Worm (Caenorhabditis elegans) whole organism, L4 larva: ENCODE measurements around the gene sox-2.

Experiments used
- F26F4.8 ChIP-seq: fragments of 200-800 bp; sonication (Bioruptor generic); conservative IDR thresholded peaks from 2 replicates; pipeline ENCODE4 v1.3.6; 2022; ENCODE audit warnings: missing genetic modification characterization, missing compliant biosample characterization
- F49E8.2 ChIP-seq: sonication (generic microtip); optimal IDR thresholded peaks from 2 replicates; lab custom pipeline; 2016; ENCODE audit warnings: missing compliant biosample characterization, mild to moderate bottlenecking, missing genetic modification characterization, borderline replicate concordance
- T20F7.1 ChIP-seq: fragments of 200-800 bp; sonication (Bioruptor generic); optimal IDR thresholded peaks from 2 replicates; lab custom pipeline; 2018; ENCODE audit warnings: mild to moderate bottlenecking, missing genetic modification characterization, missing compliant biosample characterization
- aha-1 ChIP-seq: fragments of 150-350 bp; peaks from one replicate; lab custom pipeline; 2014; ENCODE audit warnings: missing biosample characterization, missing genetic modification characterization
- arid-1 ChIP-seq: fragments of 200-800 bp; sonication (Bioruptor generic); conservative IDR thresholded peaks from 2 replicates; pipeline ENCODE4 v1.3.6; 2022; ENCODE audit warnings: missing genetic modification reagents, missing genetic modification characterization, missing compliant biosample characterization
- attf-4 ChIP-seq: sonication (generic microtip); optimal IDR thresholded peaks from 3 replicates; lab custom pipeline; 2017; ENCODE audit warnings: missing biosample characterization, missing genetic modification characterization
- ceh-28 ChIP-seq: fragments of 150-350 bp; optimal IDR thresholded peaks from 2 replicates; lab custom pipeline; 2014; ENCODE audit warnings: missing biosample characterization, missing genetic modification reagents, missing genetic modification characterization
- ceh-32 ChIP-seq: sonication (generic microtip); optimal IDR thresholded peaks from 2 replicates; lab custom pipeline; 2016; ENCODE audit warnings: mild to moderate bottlenecking, missing genetic modification characterization, missing compliant biosample characterization; ENCODE audit not compliant: poor library complexity
- ceh-44 ChIP-seq: fragments of 200-800 bp; sonication (Bioruptor generic); IDR thresholded peaks from 2 replicates; pipeline ENCODE4 v1.3.6; 2022; ENCODE audit warnings: missing genetic modification reagents, missing genetic modification characterization, missing compliant biosample characterization
- cey-2 ChIP-seq: sonication (generic microtip); optimal IDR thresholded peaks from 3 replicates; lab custom pipeline; 2017; ENCODE audit warnings: missing genetic modification characterization, mild to moderate bottlenecking, missing compliant biosample characterization, antibody characterized with exemption, borderline replicate concordance; ENCODE audit not compliant: insufficient read depth
- daf-16 ChIP-seq, 3 experiments: sonication (generic microtip); optimal IDR thresholded peaks; 2 replicates each; lab custom pipeline; 2016 to 2017; ENCODE audit warnings: missing genetic modification characterization in 3 of 3, missing genetic modification reagents in 3 of 3, mild to moderate bottlenecking in 2 of 3, missing compliant biosample characterization in 2 of 3, missing biosample characterization in 1 of 3, moderate library complexity in 1 of 3
- daf-19 ChIP-seq: fragments of 200-800 bp; sonication (Bioruptor generic); conservative IDR thresholded peaks from 2 replicates; pipeline ENCODE4 v1.3.6; 2022; ENCODE audit warnings: missing genetic modification characterization, missing compliant biosample characterization
- dmd-6 ChIP-seq: fragments of 200-800 bp; sonication (Bioruptor generic); IDR thresholded peaks from 2 replicates; pipeline ENCODE4 v1.3.6; 2022; ENCODE audit warnings: missing genetic modification reagents, missing genetic modification characterization, missing compliant biosample characterization
- dmd-8 ChIP-seq: fragments of 200-800 bp; sonication (Bioruptor generic); IDR thresholded peaks from 2 replicates; pipeline ENCODE4 v1.3.6; 2022; ENCODE audit warnings: missing genetic modification characterization, missing compliant biosample characterization
- duxl-1 ChIP-seq: sonication (generic microtip); optimal IDR thresholded peaks from 2 replicates; lab custom pipeline; 2016; ENCODE audit warnings: mild to moderate bottlenecking, missing genetic modification characterization, moderate library complexity, missing compliant biosample characterization; ENCODE audit not compliant: poor library complexity
- dve-1 ChIP-seq: sonication (generic microtip); optimal IDR thresholded peaks from 2 replicates; lab custom pipeline; 2017; ENCODE audit warnings: antibody characterized with exemption, mild to moderate bottlenecking, missing genetic modification characterization, missing compliant biosample characterization; ENCODE audit not compliant: insufficient read depth
- egl-43 ChIP-seq: fragments of 200-800 bp; sonication (Bioruptor generic); IDR thresholded peaks from 2 replicates; pipeline ENCODE4 v1.3.6; 2022; ENCODE audit warnings: missing genetic modification reagents, missing genetic modification characterization, missing compliant biosample characterization
- fos-1 ChIP-seq: fragments of 150-350 bp; optimal IDR thresholded peaks from 2 replicates; lab custom pipeline; 2014; ENCODE audit warnings: missing biosample characterization, missing genetic modification characterization
- hlh-11 ChIP-seq: fragments of 200-800 bp; sonication (Bioruptor generic); optimal IDR thresholded peaks from 2 replicates; lab custom pipeline; 2018; ENCODE audit warnings: mild to moderate bottlenecking, missing genetic modification characterization, missing compliant biosample characterization
- hlh-30 ChIP-seq: sonication (generic microtip); optimal IDR thresholded peaks from 2 replicates; lab custom pipeline; 2017; ENCODE audit warnings: antibody characterized with exemption, mild to moderate bottlenecking, missing genetic modification characterization, missing compliant biosample characterization; ENCODE audit not compliant: insufficient read depth
- lim-7 ChIP-seq: fragments of 200-800 bp; sonication (Bioruptor generic); IDR thresholded peaks from 2 replicates; pipeline ENCODE4 v1.3.6; 2022; ENCODE audit warnings: missing genetic modification characterization, missing compliant biosample characterization
- lin-39 ChIP-seq: fragments of 150-350 bp; optimal IDR thresholded peaks from 2 replicates; lab custom pipeline; 2014; ENCODE audit warnings: missing biosample characterization, missing genetic modification reagents, missing genetic modification characterization
- lir-3 ChIP-seq: sonication (generic microtip); optimal IDR thresholded peaks from 2 replicates; lab custom pipeline; 2016; ENCODE audit warnings: mild to moderate bottlenecking, missing genetic modification characterization, missing compliant biosample characterization
- lsy-2 ChIP-seq, 2 experiments: fragments of 150-350 bp in 1 of 2; sonication (generic microtip) in 1 of 2; optimal IDR thresholded peaks; 2 replicates each; lab custom pipeline; 2014 to 2017; ENCODE audit warnings: missing biosample characterization in 2 of 2, missing genetic modification characterization in 2 of 2
- madf-9 ChIP-seq: fragments of 200-800 bp; sonication (Bioruptor generic); conservative IDR thresholded peaks from 2 replicates; pipeline ENCODE4 v1.3.6; 2022; ENCODE audit warnings: missing genetic modification reagents, missing genetic modification characterization, missing compliant biosample characterization
- mep-1 ChIP-seq: fragments of 150-350 bp; sonication (generic microtip); optimal IDR thresholded peaks from 3 replicates; lab custom pipeline; 2014; ENCODE audit warnings: missing biosample characterization, missing genetic modification characterization
- mxl-2 ChIP-seq: fragments of 200-800 bp; sonication (Bioruptor generic); conservative IDR thresholded peaks from 2 replicates; pipeline ENCODE4 v1.3.6; 2022; ENCODE audit warnings: missing genetic modification reagents, missing genetic modification characterization, missing compliant biosample characterization
- nhr-10 ChIP-seq: fragments of 150-350 bp; optimal IDR thresholded peaks from 2 replicates; lab custom pipeline; 2014; ENCODE audit warnings: missing biosample characterization, missing genetic modification characterization
- nhr-11 ChIP-seq: fragments of 150-350 bp; optimal IDR thresholded peaks from 2 replicates; lab custom pipeline; 2014; ENCODE audit warnings: missing biosample characterization, missing genetic modification characterization
- nhr-111 ChIP-seq: fragments of 200-800 bp; sonication (Bioruptor generic); optimal IDR thresholded peaks from 2 replicates; lab custom pipeline; 2018; ENCODE audit warnings: mild to moderate bottlenecking, missing genetic modification characterization, missing compliant biosample characterization
- nhr-25 ChIP-seq: sonication (generic microtip); optimal IDR thresholded peaks from 2 replicates; lab custom pipeline; 2017; ENCODE audit warnings: missing genetic modification characterization, mild to moderate bottlenecking, missing compliant biosample characterization, antibody characterized with exemption, moderate library complexity, borderline replicate concordance; ENCODE audit not compliant: insufficient read depth
- nhr-28 ChIP-seq: fragments of 150-350 bp; optimal IDR thresholded peaks from 2 replicates; lab custom pipeline; 2014; ENCODE audit warnings: missing biosample characterization, missing genetic modification characterization
- nhr-42 ChIP-seq: fragments of 200-800 bp; sonication (Bioruptor generic); IDR thresholded peaks from 2 replicates; pipeline ENCODE4 v1.3.6; 2022; ENCODE audit warnings: missing genetic modification characterization, missing compliant biosample characterization
- nhr-6 ChIP-seq: fragments of 150-350 bp; optimal IDR thresholded peaks from 2 replicates; lab custom pipeline; 2014; ENCODE audit warnings: missing biosample characterization, missing genetic modification characterization
- set-16 ChIP-seq: fragments of 200-800 bp; sonication (Bioruptor generic); IDR thresholded peaks from 2 replicates; pipeline ENCODE4 v1.3.6; 2022; ENCODE audit warnings: missing genetic modification reagents, missing genetic modification characterization, missing compliant biosample characterization
- spr-3 ChIP-seq: fragments of 200-800 bp; sonication (Bioruptor generic); optimal IDR thresholded peaks from 2 replicates; lab custom pipeline; 2018; ENCODE audit warnings: mild to moderate bottlenecking, missing genetic modification characterization, missing compliant biosample characterization
- unc-62 ChIP-seq, 3 experiments: fragments of 150-350 bp in 1 of 3; sonication (generic microtip); optimal IDR thresholded peaks in 2 of 3; peaks in 1 of 3; 1 replicate in 1 of 3; 2 replicates in 2 of 3; lab custom pipeline; 2014 to 2017; ENCODE audit warnings: missing biosample characterization in 3 of 3, missing genetic modification characterization in 3 of 3, missing genetic modification reagents in 3 of 3, missing genotype in 1 of 3
- zfp-2 ChIP-seq: sonication (generic microtip); optimal IDR thresholded peaks from 2 replicates; lab custom pipeline; 2016; ENCODE audit warnings: mild to moderate bottlenecking, missing genetic modification characterization, missing compliant biosample characterization
- zip-11 ChIP-seq: fragments of 200-800 bp; sonication (Bioruptor generic); IDR thresholded peaks from 2 replicates; pipeline ENCODE4 v1.3.6; 2022; ENCODE audit warnings: missing genetic modification characterization, missing compliant biosample characterization
- ztf-11 ChIP-seq: fragments of 150-350 bp; optimal IDR thresholded peaks from 2 replicates; lab custom pipeline; 2014; ENCODE audit warnings: missing biosample characterization, missing genetic modification characterization
- ztf-7 ChIP-seq: fragments of 150-350 bp; optimal IDR thresholded peaks from 2 replicates; lab custom pipeline; 2014; ENCODE audit warnings: missing biosample characterization, missing genetic modification characterization

The sox-2 gene

DNA sequence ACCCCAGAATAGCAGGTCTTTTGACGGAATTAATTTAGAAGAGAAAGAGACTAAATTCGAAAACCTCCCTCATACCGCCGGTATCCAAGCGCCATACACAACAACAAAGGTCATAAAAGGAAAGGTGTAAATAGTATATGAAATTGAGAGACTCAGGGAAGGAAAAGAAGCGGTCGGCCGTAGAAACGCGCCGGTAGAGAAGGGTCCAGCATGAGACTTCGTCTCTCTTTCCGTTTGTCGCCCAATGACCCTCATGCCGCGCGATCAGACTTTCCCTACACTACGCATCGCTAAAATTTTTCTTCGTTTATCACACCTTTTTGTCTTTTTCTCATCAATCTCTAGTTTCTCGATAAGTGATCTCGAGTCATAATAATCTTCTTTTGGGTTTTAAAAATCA, 33.1 kb downstream of the sox-2 start:
- TF ChIP-seq hlh-11 (tag; lab: Kevin White, UChicago) (peak; percentile 20), nhr-42 (GFP tag; lab: Robert Waterston, UW) (no peak), nhr-28 (tag; lab: Kevin White, UChicago) (peak; percentile 42), nhr-25 (tag; lab: Kevin White, UChicago) (peak; percentile 38), hlh-30 (tag; lab: Kevin White, UChicago) (peak; percentile 45)

- no peak for TF ChIP-seq attf-4 (tag; lab: Kevin White, UChicago)
- TF ChIP-seq nhr-11, result no peak
- TF ChIP-seq arid-1, result no peak
- TF ChIP-seq spr-3 (GFP tag; lab: Kevin White, UChicago), result no peak
- no peak for TF ChIP-seq cey-2 (tag; lab: Kevin White, UChicago)
- no peak for TF ChIP-seq ceh-32 (tag; lab: Kevin White, UChicago)
- TF ChIP-seq, all 104 proteins: peak for 0
These were observed 38.7 kb downstream of the sox-2 start, which contains the start of gene mnm-2 for ce11 chrX:7424813-7425212. mnm-2 (minus strand) TSS chrX:7424913.

DNA sequence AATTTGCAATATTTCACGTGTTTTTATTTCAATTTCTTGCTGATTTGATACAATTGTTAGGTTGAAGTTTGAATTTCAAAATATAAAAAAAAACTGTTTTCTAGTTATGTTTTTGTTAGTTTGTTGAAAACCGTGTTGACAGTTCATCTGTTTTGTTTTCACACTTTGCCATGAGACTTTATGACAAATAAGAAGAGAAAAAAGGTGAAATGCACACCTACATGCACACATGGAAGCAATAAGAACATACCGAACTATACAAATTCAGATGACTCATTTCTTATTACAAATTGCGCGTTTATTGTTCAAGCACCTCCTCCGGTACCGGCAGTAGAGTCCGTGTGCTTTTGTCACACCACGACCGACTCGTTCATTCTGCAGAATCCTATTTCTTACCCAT, 43.0 kb downstream of the sox-2 start, which contains the start of gene C10A4.9:
Gene C10A4.9, plus strand, starts transcription at position 301 of the 400 bp plus-strand sequence.
- TF ChIP-seq F26F4.8, result no peak
- TF ChIP-seq nhr-111 (GFP tag; lab: Kevin White, UChicago), result no peak
- TF ChIP-seq ztf-11 (tag; lab: Kevin White, UChicago), result no peak
- no peak for TF ChIP-seq lir-3 (tag; lab: Kevin White, UChicago)
- TF ChIP-seq cey-2 (tag; lab: Kevin White, UChicago), result no peak
- no peak for TF ChIP-seq aha-1 (tag; lab: Kevin White, UChicago)
- no peak for TF ChIP-seq lin-39 (tag; lab: Kevin White, UChicago)
- TF ChIP-seq ceh-28 (tag; lab: Kevin White, UChicago), result no peak
- TF ChIP-seq T20F7.1 (GFP tag; lab: Kevin White, UChicago), result no peak
- TF ChIP-seq daf-19, result no peak
- TF ChIP-seq set-16 (GFP tag; lab: Robert Waterston, UW), result no peak
- TF ChIP-seq zfp-2, result no peak
- TF ChIP-seq dmd-8 (GFP tag; lab: Robert Waterston, UW), result no peak
- no peak for TF ChIP-seq ceh-32 (tag; lab: Kevin White, UChicago)
- TF ChIP-seq dmd-6 (GFP tag; lab: Robert Waterston, UW), result no peak
- TF ChIP-seq daf-16 (GFP tag; optimal IDR thresholded peaks at IDR 0.05; lab: Kevin White, UChicago), result no peak
- no peak for TF ChIP-seq daf-16 (tag; optimal IDR thresholded peaks at IDR 0.05; lab: Kevin White, UChicago)
- no peak for TF ChIP-seq madf-9 (GFP tag; lab: Robert Waterston, UW)
- TF ChIP-seq F49E8.2 (tag; lab: Kevin White, UChicago), result no peak
- no peak for TF ChIP-seq lsy-2 (tag; optimal IDR thresholded peaks at IDR 0.05; lab: Kevin White, UChicago)

ce11 chrX:7416082-7416481, 47.5 kb downstream of the sox-2 start, which contains the start of gene C10A4.1:
C10A4.1 (plus strand) TSS chrX:7416382.
- TF ChIP-seq nhr-42 (GFP tag; lab: Robert Waterston, UW) (no peak), ceh-44 (GFP tag; lab: Robert Waterston, UW) (no peak), attf-4 (tag; lab: Kevin White, UChicago) (no peak), egl-43 (GFP tag; lab: Robert Waterston, UW) (no peak), fos-1 (tag; lab: Kevin White, UChicago) (no peak), mxl-2 (GFP tag; lab: Robert Waterston, UW) (no peak), ztf-7 (no peak), dve-1 (tag; lab: Kevin White, UChicago) (no peak), unc-62 (GFP tag; optimal IDR thresholded peaks at IDR 0.05 in 1 of 2; lab: Kevin White, UChicago) (no peak), unc-62 (tag; optimal IDR thresholded peaks at IDR 0.05; lab: Kevin White, UChicago) (no peak), mep-1 (no peak), zip-11 (GFP tag; lab: Robert Waterston, UW) (no peak), daf-16 (GFP tag; optimal IDR thresholded peaks at IDR 0.05; lab: Kevin White, UChicago) (no peak), daf-16 (tag; optimal IDR thresholded peaks at IDR 0.05; lab: Kevin White, UChicago) (no peak), nhr-10 (tag; lab: Kevin White, UChicago) (no peak), lim-7 (GFP tag; lab: Robert Waterston, UW) (no peak), nhr-6 (tag; lab: Kevin White, UChicago) (no peak), duxl-1 (tag; lab: Kevin White, UChicago) (no peak)
